Worm (Caenorhabditis elegans) whole organism, L3 larva: ENCODE results near the gene R151.8.

Experiments
- R02D3.7 ChIP-seq: fragments of 150-350 bp; optimal IDR thresholded peaks from 2 replicates; lab custom pipeline; 2014; ENCODE audit warnings: missing biosample characterization, missing genetic modification characterization
- ama-1 ChIP-seq: fragments of 150-350 bp; optimal IDR thresholded peaks from 2 replicates; lab custom pipeline; 2018
- ceh-28 ChIP-seq: fragments of 150-350 bp; optimal IDR thresholded peaks from 2 replicates; lab custom pipeline; 2014; ENCODE audit warnings: missing biosample characterization, missing genetic modification reagents, missing genetic modification characterization
- ceh-9 ChIP-seq: sonication (generic microtip); optimal IDR thresholded peaks from 2 replicates; lab custom pipeline; 2018; ENCODE audit warnings: missing biosample characterization, missing genetic modification characterization
- daf-12 ChIP-seq: fragments of 150-350 bp; optimal IDR thresholded peaks from 2 replicates; lab custom pipeline; 2014; ENCODE audit warnings: missing biosample characterization, missing genetic modification reagents, missing genetic modification characterization
- egl-5 ChIP-seq: fragments of 150-350 bp; optimal IDR thresholded peaks from 2 replicates; lab custom pipeline; 2017; ENCODE audit warnings: missing biosample characterization, missing genetic modification reagents, missing genetic modification characterization, inconsistent platforms
- elt-1 ChIP-seq: fragments of 150-350 bp; optimal IDR thresholded peaks from 2 replicates; lab custom pipeline; 2014; ENCODE audit warnings: missing biosample characterization, missing genetic modification characterization
- elt-3 ChIP-seq, 3 experiments: fragments of 150-350 bp in 1 of 3; sonication (generic microtip) in 2 of 3; optimal IDR thresholded peaks; 2 replicates in 2 of 3; 4 replicates in 1 of 3; lab custom pipeline; 2014 to 2017; ENCODE audit warnings: missing biosample characterization in 3 of 3, missing genetic modification characterization in 3 of 3
- eor-1 ChIP-seq, 2 experiments: fragments of 150-350 bp; optimal IDR thresholded peaks; 2 replicates each; lab custom pipeline; 2014 to 2018; ENCODE audit warnings: missing biosample characterization in 2 of 2, missing genetic modification characterization in 2 of 2
- fkh-2 ChIP-seq: fragments of 150-350 bp; optimal IDR thresholded peaks from 2 replicates; lab custom pipeline; 2014; ENCODE audit warnings: missing biosample characterization, missing genetic modification reagents, missing genetic modification characterization
- fos-1 ChIP-seq: fragments of 150-350 bp; optimal IDR thresholded peaks from 2 replicates; lab custom pipeline; 2014; ENCODE audit warnings: missing biosample characterization, missing genetic modification characterization
- hmg-11 ChIP-seq: sonication (generic microtip); optimal IDR thresholded peaks from 2 replicates; lab custom pipeline; 2016; ENCODE audit warnings: missing genetic modification characterization, missing compliant biosample characterization
- lin-15B ChIP-seq: fragments of 150-350 bp; optimal IDR thresholded peaks from 2 replicates; lab custom pipeline; 2014; ENCODE audit warnings: missing biosample characterization, missing genetic modification characterization
- lin-39 ChIP-seq: fragments of 150-350 bp; optimal IDR thresholded peaks from 2 replicates; lab custom pipeline; 2018; ENCODE audit warnings: missing biosample characterization, missing genetic modification reagents, missing genetic modification characterization
- lsy-12 ChIP-seq: sonication (generic microtip); optimal IDR thresholded peaks from 2 replicates; lab custom pipeline; 2016; ENCODE audit warnings: mild to moderate bottlenecking, missing genetic modification characterization, missing compliant biosample characterization
- nfya-1 ChIP-seq: sonication (generic microtip); optimal IDR thresholded peaks from 2 replicates; lab custom pipeline; 2017; ENCODE audit warnings: missing genetic modification characterization, mild to moderate bottlenecking, missing compliant biosample characterization, antibody characterized with exemption, moderate library complexity; ENCODE audit not compliant: insufficient read depth
- nhr-12 ChIP-seq: fragments of 150-350 bp; optimal IDR thresholded peaks from 2 replicates; lab custom pipeline; 2014; ENCODE audit warnings: missing biosample characterization, missing genetic modification characterization
- nhr-23 ChIP-seq: fragments of 150-350 bp; optimal IDR thresholded peaks from 2 replicates; lab custom pipeline; 2014; ENCODE audit warnings: missing biosample characterization, missing genetic modification reagents, missing genetic modification characterization
- nhr-237 ChIP-seq: fragments of 150-350 bp; optimal IDR thresholded peaks from 2 replicates; lab custom pipeline; 2014; ENCODE audit warnings: missing biosample characterization, missing genetic modification characterization
- nhr-25 ChIP-seq: sonication (generic microtip); optimal IDR thresholded peaks from 2 replicates; lab custom pipeline; 2017; ENCODE audit warnings: missing biosample characterization, missing genetic modification characterization
- nhr-28 ChIP-seq: fragments of 150-350 bp; optimal IDR thresholded peaks from 2 replicates; lab custom pipeline; 2014; ENCODE audit warnings: missing biosample characterization, missing genetic modification characterization
- nhr-43 ChIP-seq: sonication (generic microtip); optimal IDR thresholded peaks from 2 replicates; lab custom pipeline; 2016; ENCODE audit warnings: mild to moderate bottlenecking, missing genetic modification characterization, missing compliant biosample characterization; ENCODE audit not compliant: poor library complexity, severe bottlenecking
- nhr-67 ChIP-seq: fragments of 150-350 bp; optimal IDR thresholded peaks from 2 replicates; lab custom pipeline; 2014; ENCODE audit warnings: missing biosample characterization, missing genetic modification characterization
- pha-4 ChIP-seq: fragments of 150-350 bp; optimal IDR thresholded peaks from 2 replicates; lab custom pipeline; 2014; ENCODE audit warnings: missing biosample characterization, missing genetic modification reagents, missing genetic modification characterization
- pqm-1 ChIP-seq: fragments of 150-350 bp; optimal IDR thresholded peaks from 2 replicates; lab custom pipeline; 2017; ENCODE audit warnings: missing biosample characterization, missing genetic modification characterization, inconsistent platforms
- sea-2 ChIP-seq: fragments of 150-350 bp; sonication (generic microtip); optimal IDR thresholded peaks from 4 replicates; lab custom pipeline; 2014; ENCODE audit warnings: missing biosample characterization, missing genetic modification reagents, missing genetic modification characterization
- snpc-4 ChIP-seq: fragments of 150-350 bp; optimal IDR thresholded peaks from 2 replicates; lab custom pipeline; 2014; ENCODE audit warnings: missing biosample characterization, missing genetic modification characterization
- tbx-2 ChIP-seq: sonication (generic microtip); optimal IDR thresholded peaks from 2 replicates; lab custom pipeline; 2016; ENCODE audit warnings: mild to moderate bottlenecking, missing genetic modification characterization, missing compliant biosample characterization
- unc-39 ChIP-seq: sonication (generic microtip); optimal IDR thresholded peaks from 4 replicates; lab custom pipeline; 2017; ENCODE audit warnings: missing biosample characterization, missing genetic modification characterization
- unc-62 ChIP-seq: fragments of 150-350 bp; sonication (generic microtip); optimal IDR thresholded peaks from 4 replicates; lab custom pipeline; 2014; ENCODE audit warnings: missing biosample characterization, missing genetic modification reagents, missing genetic modification characterization
- zag-1 ChIP-seq: fragments of 150-350 bp; optimal IDR thresholded peaks from 2 replicates; lab custom pipeline; 2014; ENCODE audit warnings: missing biosample characterization, missing genetic modification characterization
- ztf-4 ChIP-seq: fragments of 150-350 bp; optimal IDR thresholded peaks from 2 replicates; lab custom pipeline; 2014; ENCODE audit warnings: missing biosample characterization, missing genetic modification characterization

R151.8 gene

DNA sequence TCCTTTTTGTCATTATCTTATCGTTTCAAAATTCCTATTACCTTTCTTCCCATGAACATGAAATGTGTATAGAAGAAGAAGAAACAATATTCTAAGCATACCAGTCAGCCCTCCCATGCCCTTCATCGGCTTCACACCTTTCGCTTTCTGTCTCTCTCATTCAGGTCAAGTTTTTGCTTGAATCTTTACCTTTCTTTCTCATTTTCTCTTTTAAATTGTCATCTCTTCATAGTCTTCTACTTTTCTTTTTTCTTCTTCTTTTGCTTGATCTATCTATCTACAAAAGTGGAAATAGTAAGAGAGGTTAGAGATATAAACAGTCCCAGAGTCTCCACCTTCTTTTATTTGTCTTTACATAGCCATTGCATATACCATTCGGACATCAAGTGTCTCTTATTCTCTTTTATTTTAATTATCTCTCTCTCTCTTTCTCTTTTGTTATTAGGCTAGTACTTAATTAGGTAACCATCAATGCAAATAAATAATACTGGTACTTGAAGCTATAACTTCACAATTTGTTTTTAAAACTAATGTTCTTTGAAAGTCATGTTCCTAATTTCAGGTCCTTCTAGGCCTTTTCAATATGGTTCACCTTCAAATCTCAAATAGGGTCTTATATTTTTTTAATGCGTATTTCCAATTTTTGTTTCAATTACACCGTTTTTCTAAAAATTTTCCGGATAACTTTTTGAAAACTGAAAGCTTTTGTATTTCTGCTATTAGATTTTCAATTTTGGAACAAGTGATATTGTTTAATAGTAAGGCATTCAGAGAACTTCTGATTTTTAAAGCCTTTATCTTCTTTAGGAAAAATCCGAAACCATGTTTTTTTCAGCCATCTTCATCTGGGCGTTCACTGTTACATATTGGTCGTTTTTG lies 28.0 kb downstream of the R151.8 start, which contains the start of gene dpy-31:
TSS of gene dpy-31 (plus strand) at position 829 of the 879 bp plus-strand sequence.
- no peak for TF ChIP-seq nhr-237 (tag; lab: Kevin White, UChicago)
- TF ChIP-seq nhr-25 (tag; lab: Kevin White, UChicago) = peak; percentile 80
- TF ChIP-seq fos-1 (tag; lab: Kevin White, UChicago) = no peak
- TF ChIP-seq lin-39 (tag; lab: Kevin White, UChicago) = no peak
- no peak for TF ChIP-seq pha-4
- peak; percentile 62 for TF ChIP-seq nhr-43 (tag; lab: Kevin White, UChicago)
- TF ChIP-seq lsy-12 (tag; lab: Kevin White, UChicago) = no peak
- TF ChIP-seq elt-3 (tag; optimal IDR thresholded peaks at IDR 0.05; lab: Kevin White, UChicago) = peak in 1 of 3 experiments; percentile 47
- peak; percentile 89 for TF ChIP-seq nhr-23 (tag; lab: Kevin White, UChicago)
- no peak for TF ChIP-seq egl-5 (tag; lab: Kevin White, UChicago)
- no peak for TF ChIP-seq R02D3.7 (tag; lab: Kevin White, UChicago)
- TF ChIP-seq unc-62 (GFP tag; lab: Kevin White, UChicago) = no peak
- no peak for TF ChIP-seq daf-12 (tag; lab: Kevin White, UChicago)
- TF ChIP-seq zag-1 (tag; lab: Kevin White, UChicago) = no peak
- TF ChIP-seq nhr-12 (tag; lab: Kevin White, UChicago) = no peak
- no peak for TF ChIP-seq ztf-4 (tag; lab: Kevin White, UChicago)
- TF ChIP-seq nfya-1 (tag; lab: Kevin White, UChicago) = no peak
- no peak for TF ChIP-seq unc-39 (tag; lab: Kevin White, UChicago)
- no peak for TF ChIP-seq sea-2 (GFP tag; lab: Kevin White, UChicago)
- TF ChIP-seq lin-15B (tag; lab: Kevin White, UChicago) = no peak

DNA sequence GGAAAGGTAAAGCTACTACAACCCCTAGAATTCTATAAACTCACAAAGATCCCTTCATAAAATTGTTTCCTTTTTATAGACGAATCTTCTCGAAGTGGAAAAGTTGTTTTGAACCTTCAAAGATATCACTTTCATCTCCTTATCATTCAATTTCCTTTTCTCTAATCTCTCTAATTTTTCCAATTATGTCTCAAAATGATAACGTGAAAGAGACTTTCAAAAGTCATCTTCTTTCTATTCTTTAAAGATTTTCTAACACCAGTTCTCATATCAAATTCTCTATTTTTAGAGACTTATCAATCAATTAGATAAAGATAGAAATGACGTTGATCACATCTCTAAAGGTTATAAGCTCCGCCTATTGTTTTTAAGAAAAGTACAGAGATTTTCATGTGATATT lies 30.1 kb downstream of the R151.8 start:
- TF ChIP-seq elt-3 (tag; optimal IDR thresholded peaks at IDR 0.05; lab: Kevin White, UChicago) (no peak), nhr-28 (tag; lab: Kevin White, UChicago) (no peak), nhr-25 (tag; lab: Kevin White, UChicago) (peak; percentile 5), nhr-23 (tag; lab: Kevin White, UChicago) (peak; percentile 47), nhr-43 (tag; lab: Kevin White, UChicago) (peak; percentile 32)
- TF ChIP-seq, all 47 proteins: peak for 3

- TF ChIP-seq elt-3 (tag; optimal IDR thresholded peaks at IDR 0.05; lab: Kevin White, UChicago) = no peak
- no peak for TF ChIP-seq ama-1 (lab: Kevin White, UChicago)
- peak; percentile 84 for TF ChIP-seq nhr-43 (tag; lab: Kevin White, UChicago)
- no peak for TF ChIP-seq fos-1 (tag; lab: Kevin White, UChicago)
- TF ChIP-seq nhr-237 (tag; lab: Kevin White, UChicago) = no peak
- TF ChIP-seq nhr-67 = no peak
- TF ChIP-seq daf-12 (tag; lab: Kevin White, UChicago) = no peak
- TF ChIP-seq ceh-28 (tag; lab: Kevin White, UChicago) = no peak
- no peak for TF ChIP-seq zag-1 (tag; lab: Kevin White, UChicago)
- no peak for TF ChIP-seq R02D3.7 (tag; lab: Kevin White, UChicago)
- TF ChIP-seq eor-1 (tag; optimal IDR thresholded peaks at IDR 0.05; lab: Kevin White, UChicago) = no peak
- peak; percentile 76 for TF ChIP-seq pha-4
- TF ChIP-seq elt-1 = no peak
- TF ChIP-seq nfya-1 (tag; lab: Kevin White, UChicago) = peak; percentile 64
- no peak for TF ChIP-seq lin-39 (tag; lab: Kevin White, UChicago)
- peak; percentile 7 for TF ChIP-seq lsy-12 (tag; lab: Kevin White, UChicago)
- no peak for TF ChIP-seq fkh-2
- no peak for TF ChIP-seq snpc-4
- peak; percentile 45 for TF ChIP-seq nhr-23 (tag; lab: Kevin White, UChicago)
- peak; percentile 15 for TF ChIP-seq nhr-25 (tag; lab: Kevin White, UChicago)
- no peak for TF ChIP-seq tbx-2 (tag; lab: Kevin White, UChicago)
- no peak for TF ChIP-seq nhr-28 (tag; lab: Kevin White, UChicago)
- peak; percentile 3 for TF ChIP-seq egl-5 (tag; lab: Kevin White, UChicago)
- no peak for TF ChIP-seq ceh-9 (tag; lab: Kevin White, UChicago)
- no peak for TF ChIP-seq hmg-11 (tag; lab: Kevin White, UChicago)
- no peak for TF ChIP-seq pqm-1
- no peak for TF ChIP-seq unc-39 (tag; lab: Kevin White, UChicago)
- TF ChIP-seq lin-15B (tag; lab: Kevin White, UChicago) = peak; percentile 61
These were observed 30.7 kb downstream of the R151.8 start, which contains the start of gene pfd-5 for ce11 chrIII:7198838-7199237. TSS of gene pfd-5 (minus strand) at chrIII:7198884.
